Fruit fly (Drosophila melanogaster) whole organism, embryonic: ENCODE results near the gene Kah.

Experiments
- Abd-B ChIP-seq: fragments of 200-800 bp; sonication (Bioruptor generic); optimal IDR thresholded peaks from 2 replicates; lab custom pipeline; 2018; ENCODE audit warnings: missing biosample characterization, mild to moderate bottlenecking, missing genetic modification characterization, moderate library complexity
- Blimp-1 ChIP-seq: fragments of 200-800 bp; sonication (Bioruptor generic); optimal IDR thresholded peaks from 3 replicates; lab custom pipeline; 2018; ENCODE audit warnings: missing biosample characterization, missing genetic modification characterization, mild to moderate bottlenecking, moderate library complexity, missing genetic modification reagents
- CG13894 ChIP-seq: fragments of 200-800 bp; sonication (Bioruptor generic); optimal IDR thresholded peaks from 3 replicates; lab custom pipeline; 2018; ENCODE audit warnings: missing biosample characterization, mild to moderate bottlenecking, missing genetic modification characterization, moderate library complexity
- CG14441 ChIP-seq: fragments of 200-800 bp; sonication (Bioruptor generic); IDR thresholded peaks from 2 replicates; pipeline ENCODE4 v1.3.6; 2022; ENCODE audit warnings: missing biosample characterization, missing genetic modification characterization
- CG16813 ChIP-seq: fragments of 200-800 bp; sonication (Bioruptor generic); IDR thresholded peaks from 3 replicates; pipeline ENCODE4 v1.3.6; 2022; ENCODE audit warnings: missing biosample characterization, missing genetic modification characterization; ENCODE audit not compliant: partially characterized antibody
- CG17802 ChIP-seq: fragments of 200-800 bp; sonication (Bioruptor generic); optimal IDR thresholded peaks from 2 replicates; lab custom pipeline; 2018; ENCODE audit warnings: missing biosample characterization, mild to moderate bottlenecking, missing genetic modification characterization, moderate library complexity
- CG17912 ChIP-seq: fragments of 200-800 bp; sonication (Bioruptor generic); optimal IDR thresholded peaks from 2 replicates; lab custom pipeline; 2018; ENCODE audit warnings: missing biosample characterization, mild to moderate bottlenecking, missing genetic modification characterization
- CG1832 ChIP-seq: fragments of 200-800 bp; sonication (Bioruptor generic); optimal IDR thresholded peaks from 2 replicates; lab custom pipeline; 2017; ENCODE audit warnings: missing biosample characterization, mild to moderate bottlenecking, missing genetic modification characterization, inconsistent platforms
- CG3281 ChIP-seq: fragments of 200-800 bp; sonication (Bioruptor generic); optimal IDR thresholded peaks from 3 replicates; lab custom pipeline; 2017; ENCODE audit warnings: missing biosample characterization, mild to moderate bottlenecking, missing genetic modification characterization
- CG33213 ChIP-seq: fragments of 200-800 bp; sonication (Bioruptor generic); optimal IDR thresholded peaks from 3 replicates; lab custom pipeline; 2016; ENCODE audit warnings: missing biosample characterization, missing genetic modification characterization
- CG7786 ChIP-seq: fragments of 200-800 bp; sonication (Bioruptor generic); optimal IDR thresholded peaks from 2 replicates; lab custom pipeline; 2016; ENCODE audit warnings: missing biosample characterization, missing genetic modification characterization
- CG9215 ChIP-seq: fragments of 200-800 bp; sonication (Bioruptor generic); IDR thresholded peaks from 2 replicates; pipeline ENCODE4 v1.3.6; 2022; ENCODE audit warnings: missing biosample characterization, missing genetic modification characterization
- CG9727 ChIP-seq: fragments of 200-800 bp; sonication (Bioruptor generic); optimal IDR thresholded peaks from 3 replicates; lab custom pipeline; 2017; ENCODE audit warnings: missing biosample characterization, mild to moderate bottlenecking, missing genetic modification characterization
- CG9932 ChIP-seq: fragments of 200-800 bp; sonication (Bioruptor generic); IDR thresholded peaks from 2 replicates; pipeline ENCODE4 v1.3.6; 2022; ENCODE audit warnings: missing biosample characterization, missing genetic modification characterization
- Camta ChIP-seq: fragments of 200-800 bp; sonication (Bioruptor generic); optimal IDR thresholded peaks from 2 replicates; lab custom pipeline; 2016; ENCODE audit warnings: missing biosample characterization, missing genetic modification characterization
- Chrac-16 ChIP-seq: fragments of 200-800 bp; sonication (Bioruptor generic); optimal IDR thresholded peaks from 3 replicates; lab custom pipeline; 2016; ENCODE audit warnings: missing biosample characterization, missing genetic modification characterization
- Dek ChIP-seq: fragments of 200-800 bp; sonication (Bioruptor generic); optimal IDR thresholded peaks from 3 replicates; lab custom pipeline; 2019; ENCODE audit warnings: missing biosample characterization, mild to moderate bottlenecking, missing genetic modification characterization, moderate library complexity
- E2f1 ChIP-seq: fragments of 200-800 bp; sonication (Bioruptor generic); IDR thresholded peaks from 2 replicates; pipeline ENCODE4 v1.3.6; 2022; ENCODE audit warnings: missing biosample characterization, missing genetic modification characterization
- Hr51 ChIP-seq, 2 experiments: fragments of 200-800 bp; sonication (Bioruptor generic); optimal IDR thresholded peaks; 2 replicates in 1 of 2; 3 replicates in 1 of 2; lab custom pipeline; 2016 to 2018; ENCODE audit warnings: missing biosample characterization in 2 of 2, missing genetic modification characterization in 2 of 2, mild to moderate bottlenecking in 1 of 2, moderate library complexity in 1 of 2
- Lim3 ChIP-seq: fragments of 200-800 bp; sonication (Bioruptor generic); IDR thresholded peaks from 2 replicates; pipeline ENCODE4 v1.3.6; 2022; ENCODE audit warnings: missing biosample characterization, missing genetic modification characterization
- Med ChIP-seq: fragments of 200-800 bp; sonication (Bioruptor generic); peaks from one replicate; lab custom pipeline; 2016; ENCODE audit warnings: missing biosample characterization, missing genetic modification characterization, mild to moderate bottlenecking, inconsistent platforms, moderate library complexity
- Mes4 ChIP-seq: fragments of 200-800 bp; sonication (Bioruptor generic); optimal IDR thresholded peaks from 2 replicates; lab custom pipeline; 2016; ENCODE audit warnings: missing biosample characterization, missing genetic modification characterization
- NK7.1 ChIP-seq: fragments of 200-800 bp; sonication (Bioruptor generic); optimal IDR thresholded peaks from 3 replicates; lab custom pipeline; 2016; ENCODE audit warnings: missing biosample characterization, missing genetic modification characterization
- Ptx1 ChIP-seq: fragments of 200-800 bp; sonication (Bioruptor generic); IDR thresholded peaks from 2 replicates; pipeline ENCODE4 v1.3.6; 2022; ENCODE audit warnings: missing biosample characterization, missing genetic modification characterization
- Sox100B ChIP-seq: fragments of 200-800 bp; sonication (Bioruptor generic); optimal IDR thresholded peaks from 3 replicates; lab custom pipeline; 2018; ENCODE audit warnings: missing biosample characterization, mild to moderate bottlenecking, missing genetic modification characterization
- YL-1 ChIP-seq: fragments of 200-800 bp; sonication (Bioruptor generic); optimal IDR thresholded peaks from 3 replicates; lab custom pipeline; 2017; ENCODE audit warnings: missing biosample characterization, mild to moderate bottlenecking, missing genetic modification characterization
- abd-A ChIP-seq: fragments of 200-800 bp; sonication (Bioruptor generic); optimal IDR thresholded peaks from 3 replicates; lab custom pipeline; 2019; ENCODE audit warnings: missing biosample characterization, mild to moderate bottlenecking, missing genetic modification characterization, moderate library complexity
- al ChIP-seq: fragments of 200-800 bp; sonication (Bioruptor generic); IDR thresholded peaks from 2 replicates; pipeline ENCODE4 v1.3.6; 2022; ENCODE audit warnings: missing biosample characterization, missing genetic modification characterization
- bigmax ChIP-seq: fragments of 200-800 bp; sonication (Bioruptor generic); optimal IDR thresholded peaks from 2 replicates; lab custom pipeline; 2018; ENCODE audit warnings: missing biosample characterization, mild to moderate bottlenecking, missing genetic modification characterization
- cad ChIP-seq: fragments of >200 bp; optimal IDR thresholded peaks from 2 replicates; lab custom pipeline; 2017; ENCODE audit warnings: missing biosample characterization, missing genetic modification characterization
- ci ChIP-seq: fragments of 200-800 bp; sonication (Bioruptor generic); IDR thresholded peaks from 3 replicates; pipeline ENCODE4 v1.3.6; 2022; ENCODE audit warnings: missing biosample characterization, missing genetic modification characterization
- corto ChIP-seq: fragments of 200-800 bp; sonication (Bioruptor generic); optimal IDR thresholded peaks from 2 replicates; lab custom pipeline; 2016; ENCODE audit warnings: missing biosample characterization, mild to moderate bottlenecking, missing genetic modification characterization, moderate library complexity
- dan ChIP-seq: fragments of 200-800 bp; sonication (Bioruptor generic); IDR thresholded peaks from 2 replicates; pipeline ENCODE4 v1.3.6; 2022; ENCODE audit warnings: missing biosample characterization, missing genetic modification characterization
- danr ChIP-seq: fragments of 200-800 bp; sonication (Bioruptor generic); IDR thresholded peaks from 2 replicates; pipeline ENCODE4 v1.3.6; 2022; ENCODE audit warnings: missing biosample characterization, missing genetic modification characterization
- dati ChIP-seq: fragments of 200-800 bp; sonication (Bioruptor generic); IDR thresholded peaks from 2 replicates; pipeline ENCODE4 v1.3.6; 2022; ENCODE audit warnings: missing biosample characterization, missing genetic modification characterization
- dimm ChIP-seq: fragments of 200-800 bp; sonication (Bioruptor generic); IDR thresholded peaks from 2 replicates; pipeline ENCODE4 v1.3.6; 2022; ENCODE audit warnings: missing biosample characterization, missing genetic modification characterization
- ewg ChIP-seq: fragments of 200-800 bp; sonication (Bioruptor generic); optimal IDR thresholded peaks from 3 replicates; lab custom pipeline; 2017; ENCODE audit warnings: mild to moderate bottlenecking, missing biosample characterization, missing genetic modification reagents, missing genetic modification characterization
- lbe ChIP-seq: fragments of 200-800 bp; sonication (Bioruptor generic); optimal IDR thresholded peaks from 2 replicates; lab custom pipeline; 2016; ENCODE audit warnings: missing biosample characterization, mild to moderate bottlenecking, missing genetic modification characterization
- nerfin-1 ChIP-seq: fragments of 200-800 bp; sonication (Bioruptor generic); optimal IDR thresholded peaks from 3 replicates; lab custom pipeline; 2019; ENCODE audit warnings: missing biosample characterization, mild to moderate bottlenecking, missing genetic modification characterization, moderate library complexity
- pan ChIP-seq, 4 experiments: fragments of >200 bp in 3 of 4; fragments of 200-800 bp in 1 of 4; sonication (Bioruptor generic) in 1 of 4; optimal IDR thresholded peaks in 3 of 4; IDR thresholded peaks in 1 of 4; 2 replicates each; pipeline versions ENCODE4 v1.3.6 to Lab custom; 2017 to 2022; ENCODE audit warnings: missing biosample characterization in 2 of 4, missing genetic modification characterization in 2 of 4, mixed read lengths in 1 of 4
- peb ChIP-seq: fragments of 200-800 bp; sonication (Bioruptor generic); IDR thresholded peaks from 2 replicates; pipeline ENCODE4 v1.3.6; 2022; ENCODE audit warnings: missing biosample characterization, missing genetic modification characterization
- prd ChIP-seq, 3 experiments: fragments of >200 bp in 2 of 3; fragments of 200-800 bp in 1 of 3; sonication (Bioruptor generic) in 1 of 3; optimal IDR thresholded peaks in 2 of 3; IDR thresholded peaks in 1 of 3; 2 replicates in 2 of 3; 3 replicates in 1 of 3; pipeline versions ENCODE4 v1.3.6 to Lab custom; 2017 to 2022; ENCODE audit warnings: missing biosample characterization in 1 of 3, missing genetic modification characterization in 1 of 3
- sima ChIP-seq: fragments of 200-800 bp; sonication (Bioruptor generic); optimal IDR thresholded peaks from 2 replicates; lab custom pipeline; 2016; ENCODE audit warnings: missing biosample characterization, missing genetic modification characterization
- slou ChIP-seq: fragments of 200-800 bp; sonication (Bioruptor generic); optimal IDR thresholded peaks from 3 replicates; lab custom pipeline; 2016; ENCODE audit warnings: missing biosample characterization, missing genetic modification characterization
- tin ChIP-seq: fragments of 200-800 bp; sonication (Bioruptor generic); optimal IDR thresholded peaks from 3 replicates; lab custom pipeline; 2016; ENCODE audit warnings: missing biosample characterization, missing genetic modification characterization
- toy ChIP-seq: fragments of 200-800 bp; sonication (Bioruptor generic); IDR thresholded peaks from 2 replicates; pipeline ENCODE4 v1.3.6; 2022; ENCODE audit warnings: missing biosample characterization, missing genetic modification characterization
- vnd ChIP-seq: fragments of 200-800 bp; sonication (Bioruptor generic); IDR thresholded peaks from 3 replicates; pipeline ENCODE4 v1.3.6; 2022; ENCODE audit warnings: missing biosample characterization, missing genetic modification characterization; ENCODE audit not compliant: partially characterized antibody
- zfh1 ChIP-seq: fragments of 200-800 bp; sonication (Bioruptor generic); IDR thresholded peaks from 3 replicates; pipeline ENCODE4 v1.3.6; 2022; ENCODE audit warnings: missing biosample characterization, missing genetic modification characterization

Gene Kah

dm6 chr3L:634319-635015 lies 45.4 kb upstream of the Kah start (continued):
- TF ChIP-seq pan (optimal IDR thresholded peaks at IDR 0.05; lab: Kevin White, UChicago), result no peak
- peak in 1 of 2 experiments; percentile 91 for TF ChIP-seq pan (GFP tag; optimal IDR thresholded peaks at IDR 0.05 in 1 of 2, IDR thresholded peaks at IDR 0.05 in 1 of 2)
- TF ChIP-seq dan (GFP tag; lab: Robert Waterston, UW), result peak; percentile 87
- TF ChIP-seq CG9215 (GFP tag; lab: Robert Waterston, UW), result peak; percentile 68
- TF ChIP-seq Sox100B (GFP tag; lab: Kevin White, UChicago), result peak; percentile 91
- TF ChIP-seq corto (GFP tag; lab: Kevin White, UChicago), result peak; percentile 3
- peak; percentile 92 for TF ChIP-seq CG7786 (GFP tag; lab: Kevin White, UChicago)
- TF ChIP-seq Dek (tag; lab: Kevin White, UChicago), result peak; percentile 82
- no peak for TF ChIP-seq CG1832 (GFP tag; lab: Kevin White, UChicago)
- TF ChIP-seq YL-1 (GFP tag; lab: Kevin White, UChicago), result peak; percentile 69
- no peak for TF ChIP-seq prd (optimal IDR thresholded peaks at IDR 0.05; lab: Kevin White, UChicago)
- peak; percentile 96 for TF ChIP-seq prd (GFP tag; IDR thresholded peaks at IDR 0.05; lab: Robert Waterston, UW)
- peak; percentile 85 for TF ChIP-seq peb (GFP tag; lab: Robert Waterston, UW)
- TF ChIP-seq CG17802, result peak; percentile 78
- no peak for TF ChIP-seq CG13894
- peak; percentile 75 for TF ChIP-seq CG3281 (GFP tag; lab: Kevin White, UChicago)
- no peak for TF ChIP-seq CG17912 (GFP tag; lab: Kevin White, UChicago)
- no peak for TF ChIP-seq vnd (GFP tag; lab: Robert Waterston, UW)
- TF ChIP-seq Camta (GFP tag; lab: Kevin White, UChicago), result peak; percentile 93
- peak; percentile 26; the same call in 1 of the 2 replicates for TF ChIP-seq toy (GFP tag; lab: Robert Waterston, UW)
- TF ChIP-seq Ptx1, result peak; percentile 89
- peak; percentile 82 for TF ChIP-seq Lim3 (GFP tag; lab: Robert Waterston, UW)
- TF ChIP-seq slou (GFP tag; lab: Kevin White, UChicago), result peak; percentile 40
- peak; percentile 87 for TF ChIP-seq CG14441 (GFP tag; lab: Robert Waterston, UW)
- TF ChIP-seq E2f1 (GFP tag; lab: Robert Waterston, UW), result peak; percentile 87
- peak; percentile 94 for TF ChIP-seq Blimp-1 (GFP tag; lab: Kevin White, UChicago)
- peak; percentile 97 for TF ChIP-seq ci (GFP tag; lab: Robert Waterston, UW)
- TF ChIP-seq CG16813, result no peak
- peak; percentile 82 for TF ChIP-seq danr (GFP tag; lab: Robert Waterston, UW)
- peak; percentile 95 for TF ChIP-seq zfh1 (GFP tag; lab: Robert Waterston, UW)
- TF ChIP-seq Chrac-16 (GFP tag; lab: Kevin White, UChicago), result peak; percentile 91
- peak; percentile 92 for TF ChIP-seq tin (GFP tag; lab: Kevin White, UChicago)
- peak; percentile 76 for TF ChIP-seq sima (GFP tag; lab: Kevin White, UChicago)
- TF ChIP-seq cad (GFP tag; lab: Kevin White, UChicago), result no peak
- TF ChIP-seq dimm (GFP tag; lab: Robert Waterston, UW), result peak; percentile 83
- TF ChIP-seq ewg (GFP tag; lab: Kevin White, UChicago), result peak; percentile 89
- peak; percentile 93 for TF ChIP-seq Mes4
- TF ChIP-seq lbe, result peak; percentile 5
- peak; percentile 94 for TF ChIP-seq CG9727 (GFP tag; lab: Kevin White, UChicago)
- TF ChIP-seq dati, result peak; percentile 90
- TF ChIP-seq Abd-B (GFP tag; lab: Kevin White, UChicago), result peak; percentile 88
- peak; percentile 43 for TF ChIP-seq CG9932 (GFP tag; lab: Robert Waterston, UW)
- TF ChIP-seq Hr51 (GFP tag; optimal IDR thresholded peaks at IDR 0.05; lab: Kevin White, UChicago), result peak; percentile 79 to 91
- TF ChIP-seq abd-A, result no peak
- no peak for TF ChIP-seq bigmax (GFP tag; lab: Kevin White, UChicago)
- TF ChIP-seq Med (GFP tag; lab: Kevin White, UChicago), result peak; percentile 97
- peak; percentile 76 for TF ChIP-seq NK7.1
- TF ChIP-seq nerfin-1 (tag; lab: Kevin White, UChicago), result peak; percentile 88
- TF ChIP-seq al (GFP tag; lab: Robert Waterston, UW), result no peak; the same call in 1 of the 2 replicates
- peak; percentile 88 for TF ChIP-seq CG33213 (GFP tag; lab: Kevin White, UChicago)
